Worm (Caenorhabditis elegans) whole organism, young adult: Measurements from ENCODE around the gene F36D4.1.
A peak's percentile ranks its signal among the peaks of the same experiment; 100 is the strongest.

Experiments
- B0035.1 ChIP-seq: sonication (generic microtip); optimal IDR thresholded peaks from 2 replicates; lab custom pipeline; 2016; ENCODE audit warnings: missing genetic modification characterization, mild to moderate bottlenecking, missing compliant biosample characterization, missing genotype, missing genetic modification reagents
- B0261.1 ChIP-seq: sonication (generic microtip); optimal IDR thresholded peaks from 2 replicates; lab custom pipeline; 2016; ENCODE audit warnings: mild to moderate bottlenecking, missing genetic modification characterization, moderate library complexity, missing compliant biosample characterization
- F10E7.11 ChIP-seq: sonication (generic microtip); optimal IDR thresholded peaks from 2 replicates; lab custom pipeline; 2017; ENCODE audit warnings: mild to moderate bottlenecking, missing genetic modification characterization, moderate library complexity, missing compliant biosample characterization
- F37B4.10 ChIP-seq: fragments of 200-800 bp; sonication (Bioruptor generic); IDR thresholded peaks from 2 replicates; pipeline ENCODE4 v1.3.6; 2022; ENCODE audit warnings: missing genetic modification characterization, missing compliant biosample characterization
- F57A8.1 ChIP-seq: fragments of 200-800 bp; sonication (Bioruptor generic); optimal IDR thresholded peaks from 2 replicates; lab custom pipeline; 2018; ENCODE audit warnings: mild to moderate bottlenecking, missing genetic modification characterization, moderate library complexity, missing compliant biosample characterization
- K11D2.4 ChIP-seq: fragments of 200-800 bp; sonication (Bioruptor generic); IDR thresholded peaks from 2 replicates; pipeline ENCODE4 v1.3.6; 2022; ENCODE audit warnings: missing genetic modification reagents, missing genetic modification characterization, missing compliant biosample characterization
- Y56A3A.18 ChIP-seq: fragments of 200-800 bp; sonication (Bioruptor generic); IDR thresholded peaks from 2 replicates; pipeline ENCODE4 v1.3.6; 2022; ENCODE audit warnings: missing genetic modification reagents, missing genetic modification characterization, missing compliant biosample characterization
- Y79H2A.3 ChIP-seq: fragments of 200-800 bp; sonication (Bioruptor generic); conservative IDR thresholded peaks from 2 replicates; pipeline ENCODE4 v1.3.6; 2022; ENCODE audit warnings: missing genetic modification reagents, missing genetic modification characterization, missing compliant biosample characterization
- ama-1 ChIP-seq, 3 experiments: fragments of 150-350 bp in 1 of 3; sonication (generic microtip) in 2 of 3; optimal IDR thresholded peaks; 2 replicates each; lab custom pipeline; 2014 to 2018; ENCODE audit warnings: missing biosample characterization in 2 of 3, missing genetic modification characterization in 2 of 3, missing genetic modification reagents in 2 of 3
- attf-5 ChIP-seq: fragments of 200-800 bp; sonication (Bioruptor generic); optimal IDR thresholded peaks from 2 replicates; lab custom pipeline; 2018; ENCODE audit warnings: mild to moderate bottlenecking, missing genetic modification characterization, missing compliant biosample characterization
- attf-6 ChIP-seq: fragments of 200-800 bp; sonication (Bioruptor generic); IDR thresholded peaks from 2 replicates; pipeline ENCODE4 v1.3.6; 2022; ENCODE audit warnings: missing genetic modification reagents, missing genetic modification characterization, missing compliant biosample characterization
- bed-1 ChIP-seq: fragments of 200-800 bp; sonication (Bioruptor generic); IDR thresholded peaks from 2 replicates; pipeline ENCODE4 v1.3.6; 2022; ENCODE audit warnings: missing genetic modification reagents, missing genetic modification characterization, missing compliant biosample characterization
- cebp-1 ChIP-seq, 2 experiments: fragments of 200-800 bp in 1 of 2; sonication (Bioruptor generic) in 1 of 2; sonication (generic microtip) in 1 of 2; IDR thresholded peaks in 1 of 2; optimal IDR thresholded peaks in 1 of 2; 2 replicates each; pipeline versions ENCODE4 v1.3.6 to Lab custom; 2017 to 2022; ENCODE audit warnings: missing compliant biosample characterization in 2 of 2, missing genetic modification characterization in 2 of 2, mild to moderate bottlenecking in 1 of 2, missing genetic modification reagents in 1 of 2, moderate library complexity in 1 of 2
- ceh-40 ChIP-seq: fragments of 200-800 bp; sonication (Bioruptor generic); IDR thresholded peaks from 2 replicates; pipeline ENCODE4 v1.3.6; 2022; ENCODE audit warnings: missing genetic modification characterization, missing compliant biosample characterization
- die-1 ChIP-seq: sonication (generic microtip); optimal IDR thresholded peaks from 2 replicates; lab custom pipeline; 2016; ENCODE audit warnings: missing genotype, mild to moderate bottlenecking, missing genetic modification characterization, missing compliant biosample characterization
- dox-1 ChIP-seq: fragments of 200-800 bp; sonication (Bioruptor generic); IDR thresholded peaks from 2 replicates; pipeline ENCODE4 v1.3.6; 2022; ENCODE audit warnings: missing genetic modification reagents, missing genetic modification characterization, missing compliant biosample characterization
- dpl-1 ChIP-seq: fragments of 150-350 bp; optimal IDR thresholded peaks from 2 replicates; lab custom pipeline; 2014; ENCODE audit warnings: missing biosample characterization, missing genetic modification reagents, missing genetic modification characterization
- egl-44 ChIP-seq: fragments of 200-800 bp; sonication (Bioruptor generic); IDR thresholded peaks from 2 replicates; pipeline ENCODE4 v1.3.6; 2022; ENCODE audit warnings: missing genetic modification reagents, missing genetic modification characterization, missing compliant biosample characterization
- ets-4 ChIP-seq: fragments of 200-800 bp; sonication (Bioruptor generic); optimal IDR thresholded peaks from 2 replicates; lab custom pipeline; 2018; ENCODE audit warnings: mild to moderate bottlenecking, missing genetic modification characterization, missing compliant biosample characterization
- gei-17 ChIP-seq: fragments of 200-800 bp; sonication (Bioruptor generic); optimal IDR thresholded peaks from 2 replicates; lab custom pipeline; 2018; ENCODE audit warnings: mild to moderate bottlenecking, missing genetic modification characterization, missing compliant biosample characterization
- hlh-26 ChIP-seq: fragments of 200-800 bp; sonication (Bioruptor generic); conservative IDR thresholded peaks from 2 replicates; pipeline ENCODE4 v1.3.6; 2022; ENCODE audit warnings: missing genetic modification reagents, missing genetic modification characterization, missing compliant biosample characterization
- hsf-1 ChIP-seq: fragments of 200-800 bp; sonication (Bioruptor generic); IDR thresholded peaks from 2 replicates; pipeline ENCODE4 v1.3.6; 2022; ENCODE audit warnings: missing genetic modification reagents, missing genetic modification characterization, missing compliant biosample characterization
- lag-1 ChIP-seq: fragments of 200-800 bp; sonication (Bioruptor generic); IDR thresholded peaks from 2 replicates; pipeline ENCODE4 v1.3.6; 2022; ENCODE audit warnings: missing genetic modification reagents, missing genetic modification characterization, missing compliant biosample characterization
- let-526 ChIP-seq: fragments of 200-800 bp; sonication (Bioruptor generic); IDR thresholded peaks from 2 replicates; pipeline ENCODE4 v1.3.6; 2022; ENCODE audit warnings: missing genetic modification reagents, missing genetic modification characterization, missing compliant biosample characterization
- lin-26 ChIP-seq: fragments of 200-800 bp; sonication (Bioruptor generic); IDR thresholded peaks from 2 replicates; pipeline ENCODE4 v1.3.6; 2022; ENCODE audit warnings: missing genetic modification reagents, missing genetic modification characterization, missing compliant biosample characterization
- lir-1 ChIP-seq: fragments of 200-800 bp; sonication (Bioruptor generic); conservative IDR thresholded peaks from 2 replicates; pipeline ENCODE4 v1.3.6; 2022; ENCODE audit warnings: missing genetic modification reagents, missing genetic modification characterization, missing compliant biosample characterization
- lsl-1 ChIP-seq: fragments of 200-800 bp; sonication (Bioruptor generic); optimal IDR thresholded peaks from 2 replicates; lab custom pipeline; 2018; ENCODE audit warnings: mild to moderate bottlenecking, missing genetic modification characterization, moderate library complexity, missing compliant biosample characterization
- mcd-1 ChIP-seq: fragments of 200-800 bp; sonication (Bioruptor generic); IDR thresholded peaks from 2 replicates; pipeline ENCODE4 v1.3.6; 2022; ENCODE audit warnings: missing genetic modification reagents, missing genetic modification characterization, missing compliant biosample characterization
- nfyb-1 ChIP-seq: fragments of 200-800 bp; sonication (Bioruptor generic); IDR thresholded peaks from 2 replicates; pipeline ENCODE4 v1.3.6; 2022; ENCODE audit warnings: missing genetic modification reagents, missing genetic modification characterization, missing compliant biosample characterization
- nhr-80 ChIP-seq: sonication (generic microtip); optimal IDR thresholded peaks from 2 replicates; lab custom pipeline; 2016; ENCODE audit warnings: missing genetic modification characterization, missing compliant biosample characterization
- pha-4 ChIP-seq: fragments of 150-350 bp; sonication (generic microtip); optimal IDR thresholded peaks from 2 replicates; lab custom pipeline; 2014; ENCODE audit warnings: missing biosample characterization, missing genetic modification reagents, missing genetic modification characterization
- rcor-1 ChIP-seq: fragments of 200-800 bp; sonication (Bioruptor generic); IDR thresholded peaks from 2 replicates; pipeline ENCODE4 v1.3.6; 2022; ENCODE audit warnings: missing genetic modification reagents, missing genetic modification characterization, missing compliant biosample characterization
- snpc-4 ChIP-seq, 5 experiments: fragments of 150-350 bp in 1 of 5; sonication (generic microtip) in 4 of 5; optimal IDR thresholded peaks; 2 replicates each; lab custom pipeline; 2014 to 2018; ENCODE audit warnings: missing genetic modification characterization in 5 of 5, missing biosample characterization in 3 of 5, antibody characterized with exemption in 2 of 5, mild to moderate bottlenecking in 2 of 5, missing compliant biosample characterization in 2 of 5, missing genotype in 2 of 5, moderate library complexity in 2 of 5, missing genetic modification reagents in 1 of 5
- tbp1 ChIP-seq: fragments of 200-800 bp; sonication (Bioruptor generic); optimal IDR thresholded peaks from 2 replicates; lab custom pipeline; 2018; ENCODE audit warnings: mild to moderate bottlenecking, missing genetic modification characterization, missing compliant biosample characterization
- zim-3 ChIP-seq: sonication (generic microtip); optimal IDR thresholded peaks from 2 replicates; lab custom pipeline; 2017; ENCODE audit warnings: mild to moderate bottlenecking, missing genetic modification characterization, moderate library complexity, missing compliant biosample characterization
- ztf-26 ChIP-seq: sonication (generic microtip); optimal IDR thresholded peaks from 2 replicates; lab custom pipeline; 2017; ENCODE audit warnings: missing genetic modification characterization, missing compliant biosample characterization
- ztf-28 ChIP-seq: fragments of 200-800 bp; sonication (Bioruptor generic); IDR thresholded peaks from 2 replicates; pipeline ENCODE4 v1.3.6; 2022; ENCODE audit warnings: missing genetic modification reagents, missing genetic modification characterization, missing compliant biosample characterization

F36D4.1 gene

ce11 chrV:9416624-9417023 lies at the start of gene F36D4.1:
TSS of gene F36D4.1 (plus strand) at chrV:9416924.
- TF ChIP-seq hsf-1 (GFP tag; lab: Robert Waterston, UW) (no peak), hlh-26 (GFP tag; lab: Robert Waterston, UW) (no peak), dpl-1 (no peak), die-1 (tag; lab: Kevin White, UChicago) (no peak), ama-1 (optimal IDR thresholded peaks at IDR 0.05; lab: Kevin White, UChicago) (no peak), ama-1 (GFP tag; optimal IDR thresholded peaks at IDR 0.05; lab: Kevin White, UChicago) (no peak), lin-26 (GFP tag; lab: Robert Waterston, UW) (no peak), ztf-28 (GFP tag; lab: Robert Waterston, UW) (no peak), ets-4 (GFP tag; lab: Kevin White, UChicago) (no peak), lsl-1 (GFP tag; lab: Kevin White, UChicago) (no peak), zim-3 (tag; lab: Kevin White, UChicago) (no peak), nfyb-1 (GFP tag; lab: Robert Waterston, UW) (no peak), F37B4.10 (GFP tag; lab: Robert Waterston, UW) (no peak), B0261.1 (tag; lab: Kevin White, UChicago) (no peak), rcor-1 (no peak)

DNA sequence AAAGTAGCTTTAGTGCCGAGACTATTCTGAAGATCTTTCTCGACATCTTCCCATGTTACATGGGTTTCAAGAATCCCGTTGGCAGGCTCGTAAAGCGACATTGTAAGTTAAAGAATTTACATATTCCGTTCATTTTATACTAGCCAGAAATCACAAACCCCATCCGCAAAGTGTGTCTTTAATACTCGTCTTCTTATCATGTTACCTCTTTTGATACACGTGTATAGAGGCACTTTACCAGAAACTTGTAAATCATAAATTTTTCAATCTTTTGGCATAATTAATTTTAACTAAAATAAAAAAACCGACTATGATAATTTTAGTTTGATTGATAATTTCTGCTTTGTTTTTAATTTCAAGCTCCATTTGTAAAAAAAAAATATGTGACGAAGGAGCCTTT lies 45.7 kb upstream of the F36D4.1 start, which contains the start of gene E02C12.6:
Gene E02C12.6, minus strand, starts transcription at position 101 of the 400 bp plus-strand sequence.
- TF ChIP-seq attf-6 (no peak), bed-1 (no peak), lin-26 (GFP tag; lab: Robert Waterston, UW) (no peak), F57A8.1 (GFP tag; lab: Kevin White, UChicago) (no peak), die-1 (tag; lab: Kevin White, UChicago) (no peak), Y56A3A.18 (GFP tag; lab: Robert Waterston, UW) (no peak), ztf-26 (tag; lab: Kevin White, UChicago) (no peak), mcd-1 (no peak), ama-1 (optimal IDR thresholded peaks at IDR 0.05; lab: Kevin White, UChicago) (no peak), ama-1 (GFP tag; optimal IDR thresholded peaks at IDR 0.05; lab: Kevin White, UChicago) (no peak), gei-17 (no peak), lag-1 (GFP tag; lab: Robert Waterston, UW) (no peak), attf-5 (GFP tag; lab: Kevin White, UChicago) (no peak), tbp1 (GFP tag; lab: Kevin White, UChicago) (no peak), Y79H2A.3 (GFP tag; lab: Robert Waterston, UW) (no peak), rcor-1 (no peak), B0035.1 (tag; lab: Kevin White, UChicago) (no peak), F10E7.11 (no peak)

ce11 chrV:9373473-9373872 lies 43.3 kb upstream of the F36D4.1 start, which contains the start of gene E02C12.8:
TSS of gene E02C12.8 (minus strand) at chrV:9373613.
- TF ChIP-seq ets-4 (GFP tag; lab: Kevin White, UChicago) (no peak), egl-44 (no peak), let-526 (GFP tag; lab: Robert Waterston, UW) (no peak), pha-4 (no peak), cebp-1 (GFP tag; IDR thresholded peaks at IDR 0.05; lab: Robert Waterston, UW) (peak; percentile 53; the same call in 1 of the 2 replicates), cebp-1 (tag; optimal IDR thresholded peaks at IDR 0.05; lab: Kevin White, UChicago) (no peak), snpc-4 (GFP tag; optimal IDR thresholded peaks at IDR 0.05; lab: Kevin White, UChicago) (no peak), snpc-4 (tag; optimal IDR thresholded peaks at IDR 0.05; lab: Kevin White, UChicago) (no peak), attf-5 (GFP tag; lab: Kevin White, UChicago) (no peak), lir-1 (GFP tag; lab: Robert Waterston, UW) (no peak), nhr-80 (peak; percentile 77), dox-1 (GFP tag; lab: Robert Waterston, UW) (no peak), ceh-40 (no peak), K11D2.4 (GFP tag; lab: Robert Waterston, UW) (no peak)
